Worm (Caenorhabditis elegans): ENCODE results near the gene H04D03.2.

DNA sequence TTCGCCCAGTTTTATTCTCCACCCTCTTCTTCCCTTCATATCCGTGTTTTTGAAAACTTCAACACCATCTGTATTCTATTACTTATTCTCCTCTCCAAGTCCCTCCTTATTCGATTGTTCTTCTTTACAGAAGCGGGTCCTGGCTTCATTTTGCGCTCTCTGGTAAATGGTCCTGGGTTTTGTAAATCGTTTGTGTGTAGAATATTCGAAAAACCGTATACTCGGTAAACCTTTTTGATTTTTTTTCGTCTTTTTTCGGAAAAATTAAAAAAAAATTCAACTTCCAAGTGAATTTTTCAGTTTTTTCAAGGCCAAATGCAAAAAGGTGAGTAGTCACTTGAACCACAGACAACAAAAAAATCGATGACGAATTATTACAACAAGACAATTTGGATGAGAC lies 32.7 kb upstream of the H04D03.2 start, which contains the start of gene D2045.9:
- TF ChIP-seq ztf-4 (tag; optimal IDR thresholded peaks at IDR 0.05) (no peak), tbx-2 (tag; optimal IDR thresholded peaks at IDR 0.05) (no peak), mdl-1 (tag; optimal IDR thresholded peaks at IDR 0.05) (no peak), mep-1 (tag; optimal IDR thresholded peaks at IDR 0.05) (no peak), rnt-1 (tag; optimal IDR thresholded peaks at IDR 0.05) (no peak), aly-2 (tag; optimal IDR thresholded peaks at IDR 0.05) (no peak), elt-3 (tag; optimal IDR thresholded peaks at IDR 0.05) (no peak), efl-3 (GFP tag; optimal IDR thresholded peaks at IDR 0.05) (no peak), snu-23 (GFP tag; optimal IDR thresholded peaks at IDR 0.05) (no peak), egl-27 (tag; optimal IDR thresholded peaks at IDR 0.05) (no peak), nhr-84 (tag; optimal IDR thresholded peaks at IDR 0.05) (no peak), zip-4 (GFP tag; optimal IDR thresholded peaks at IDR 0.05) (no peak)

All from whole organism, L1 larva.